Worm (Caenorhabditis elegans) whole organism, late embryonic: ENCODE data around the gene ifg-1.

Source experiments
- K02D7.2 ChIP-seq: sonication (generic microtip); optimal IDR thresholded peaks from 2 replicates; lab custom pipeline; 2017; ENCODE audit warnings: mild to moderate bottlenecking, missing genetic modification characterization, missing compliant biosample characterization
- ama-1 ChIP-seq: fragments of 150-350 bp; optimal IDR thresholded peaks from 2 replicates; lab custom pipeline; 2014
- ceh-18 ChIP-seq: sonication (generic microtip); optimal IDR thresholded peaks from 2 replicates; lab custom pipeline; 2016; ENCODE audit warnings: missing genetic modification characterization, missing compliant biosample characterization
- ceh-2 ChIP-seq: sonication (generic microtip); optimal IDR thresholded peaks from 2 replicates; lab custom pipeline; 2016; ENCODE audit warnings: missing genotype, missing genetic modification characterization, missing compliant biosample characterization
- ceh-6 ChIP-seq: fragments of 200-800 bp; sonication (Bioruptor generic); optimal IDR thresholded peaks from 2 replicates; lab custom pipeline; 2018; ENCODE audit warnings: mild to moderate bottlenecking, missing genetic modification characterization, missing compliant biosample characterization
- elt-4 ChIP-seq: sonication (generic microtip); optimal IDR thresholded peaks from 2 replicates; lab custom pipeline; 2016; ENCODE audit warnings: missing genetic modification characterization, missing compliant biosample characterization
- fkh-10 ChIP-seq: fragments of 150-350 bp; optimal IDR thresholded peaks from 2 replicates; lab custom pipeline; 2014; ENCODE audit warnings: missing biosample characterization, missing genetic modification reagents, missing genetic modification characterization
- hlh-8 ChIP-seq: sonication (generic microtip); optimal IDR thresholded peaks from 2 replicates; lab custom pipeline; 2016; ENCODE audit warnings: missing genotype, missing genetic modification characterization, missing compliant biosample characterization
- madf-2 ChIP-seq: sonication (generic microtip); optimal IDR thresholded peaks from 2 replicates; lab custom pipeline; 2017; ENCODE audit warnings: missing genetic modification characterization, missing compliant biosample characterization
- mec-3 ChIP-seq: sonication (generic microtip); optimal IDR thresholded peaks from 2 replicates; lab custom pipeline; 2016; ENCODE audit warnings: borderline replicate concordance, missing genetic modification characterization, missing compliant biosample characterization
- nhr-11 ChIP-seq: fragments of 150-350 bp; optimal IDR thresholded peaks from 2 replicates; lab custom pipeline; 2014; ENCODE audit warnings: missing biosample characterization, missing genetic modification characterization
- pqm-1 ChIP-seq: sonication (generic microtip); optimal IDR thresholded peaks from 2 replicates; lab custom pipeline; 2016; ENCODE audit warnings: missing genetic modification characterization, missing compliant biosample characterization
- sox-4 ChIP-seq: sonication (generic microtip); optimal IDR thresholded peaks from 2 replicates; lab custom pipeline; 2017; ENCODE audit warnings: mild to moderate bottlenecking, missing genetic modification characterization, inconsistent platforms, missing compliant biosample characterization

- TF ChIP-seq nhr-11 (tag; lab: Kevin White, UChicago) (no peak), ama-1 (lab: Kevin White, UChicago) (no peak), pqm-1 (tag; lab: Kevin White, UChicago) (no peak), ceh-6 (no peak), elt-4 (tag; lab: Kevin White, UChicago) (no peak), madf-2 (tag; lab: Kevin White, UChicago) (no peak), hlh-8 (tag; lab: Kevin White, UChicago) (no peak), fkh-10 (no peak), mec-3 (tag; lab: Kevin White, UChicago) (no peak), ceh-2 (tag; lab: Kevin White, UChicago) (no peak), K02D7.2 (tag; lab: Kevin White, UChicago) (no peak), ceh-18 (tag; lab: Kevin White, UChicago) (no peak), sox-4 (tag; lab: Kevin White, UChicago) (no peak)
Observed at ce11 chrII:8193922-8194321, 23.1 kb upstream of the ifg-1 start.
